Fruit fly (Drosophila melanogaster): ENCODE results near the gene CG33269.
A peak's percentile ranks its signal among the peaks of the same experiment; 100 is the strongest.

The CG33269 gene

DNA sequence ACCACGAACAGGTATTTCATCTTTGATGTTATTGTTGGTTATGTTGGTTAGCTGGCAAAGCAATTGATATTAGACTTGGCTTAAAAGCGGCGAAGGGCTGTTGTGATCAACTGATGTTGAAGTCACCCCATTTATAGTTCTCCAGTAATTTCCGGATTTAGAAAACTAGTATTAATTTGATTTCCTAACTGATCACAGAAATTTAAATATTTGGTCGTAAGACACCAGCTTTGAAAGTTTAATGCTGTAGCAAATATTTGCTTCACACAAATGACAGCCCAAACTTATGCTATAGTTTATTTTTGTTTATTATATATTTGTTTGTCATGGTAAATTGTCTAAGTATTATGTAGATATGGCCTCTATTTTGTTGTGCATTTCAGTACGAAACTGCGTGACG, at the start of gene CG33269:
Gene CG33269, minus strand, starts transcription at position 101 of the 400 bp plus-strand sequence.
- no peak for TF ChIP-seq tai (GFP tag; optimal IDR thresholded peaks at IDR 0.05)

DNA sequence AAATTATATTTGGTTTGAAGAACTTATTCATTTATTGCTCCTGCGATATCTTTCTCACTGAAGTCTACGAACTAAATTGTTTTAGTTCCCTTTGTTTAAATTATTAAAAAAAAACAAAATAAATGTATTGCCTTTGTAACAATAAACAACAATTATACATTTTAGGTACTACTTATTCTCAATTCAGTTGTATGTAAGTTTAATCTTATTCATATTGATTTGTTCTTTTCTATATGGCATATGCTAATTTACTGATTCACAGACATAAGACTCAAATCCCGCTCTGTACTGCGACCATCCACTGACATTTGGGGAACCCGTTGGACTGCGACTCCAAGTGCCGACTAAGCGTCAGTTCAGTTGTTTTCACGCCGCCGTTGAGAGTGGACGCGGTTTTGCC, 49.1 kb upstream of the CG33269 start, which contains the start of gene CG32091:
Gene CG32091, plus strand, starts transcription at position 301 of the 400 bp plus-strand sequence.
- TF ChIP-seq Myc (optimal IDR thresholded peaks at IDR 0.05) (no peak), ey (GFP tag; optimal IDR thresholded peaks at IDR 0.05) (no peak), Sp1 (GFP tag; optimal IDR thresholded peaks at IDR 0.05) (no peak), N (GFP tag; optimal IDR thresholded peaks at IDR 0.05) (no peak), fru (GFP tag; optimal IDR thresholded peaks at IDR 0.05) (no peak), Rel (GFP tag; optimal IDR thresholded peaks at IDR 0.05) (no peak), Rel (tag; optimal IDR thresholded peaks at IDR 0.05) (peak; percentile 41)

DNA sequence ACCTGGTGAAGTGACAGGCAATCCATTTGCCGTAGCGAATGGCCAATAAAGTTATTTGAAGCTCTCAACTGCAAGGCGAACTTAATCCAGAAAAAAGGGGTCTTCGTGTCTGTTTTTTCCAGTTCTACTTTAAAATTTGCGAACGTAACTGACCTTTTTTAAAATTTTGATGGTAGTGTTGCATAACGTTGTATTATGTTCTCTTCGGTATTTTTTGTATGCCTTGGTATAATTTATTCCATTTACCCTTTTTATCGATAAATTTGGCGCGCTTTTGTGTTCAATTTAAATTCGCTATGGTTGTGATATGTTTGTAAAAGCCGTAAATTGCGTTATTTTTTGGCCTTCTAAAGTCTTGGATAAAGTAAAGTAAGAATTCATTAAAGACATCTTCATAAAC, 48.7 kb upstream of the CG33269 start:
- TF ChIP-seq Mio (GFP tag; optimal IDR thresholded peaks at IDR 0.05), result no peak
- TF ChIP-seq jim (GFP tag; optimal IDR thresholded peaks at IDR 0.05), result no peak
- TF ChIP-seq ey (GFP tag; optimal IDR thresholded peaks at IDR 0.05), result no peak
- peak; percentile 1 for TF ChIP-seq dsf (GFP tag; optimal IDR thresholded peaks at IDR 0.05; ENCODE audit: borderline replicate concordance)
- TF ChIP-seq Hr78 (GFP tag; optimal IDR thresholded peaks at IDR 0.05), result no peak
- peak; percentile 1 for TF ChIP-seq brk (GFP tag; optimal IDR thresholded peaks at IDR 0.05)
- no peak for TF ChIP-seq dmrt93B (GFP tag; optimal IDR thresholded peaks at IDR 0.05)
- TF ChIP-seq Vsx2 (GFP tag; optimal IDR thresholded peaks at IDR 0.05; ENCODE audit: partially characterized antibody), result no peak
- no peak for TF ChIP-seq GATAd (GFP tag; optimal IDR thresholded peaks at IDR 0.05)
- no peak for TF ChIP-seq Dfd (GFP tag; optimal IDR thresholded peaks at IDR 0.05)
- TF ChIP-seq sage (GFP tag; optimal IDR thresholded peaks at IDR 0.05), result no peak
- TF ChIP-seq Myc (optimal IDR thresholded peaks at IDR 0.05), result no peak
- no peak for TF ChIP-seq CG9705 (GFP tag; optimal IDR thresholded peaks at IDR 0.05)
- no peak for TF ChIP-seq HLH106 (tag; optimal IDR thresholded peaks at IDR 0.05)
- peak in 1 of 2 experiments; percentile 4 for TF ChIP-seq foxo (GFP tag; optimal IDR thresholded peaks at IDR 0.05)
- TF ChIP-seq lola (GFP tag; optimal IDR thresholded peaks at IDR 0.05), result no peak
- TF ChIP-seq Rel (GFP tag; optimal IDR thresholded peaks at IDR 0.05), result no peak
- TF ChIP-seq Rel (tag; optimal IDR thresholded peaks at IDR 0.05), result no peak
- TF ChIP-seq Hr83 (GFP tag; optimal IDR thresholded peaks at IDR 0.05; ENCODE audit: poor library complexity, severe bottlenecking), result no peak
- no peak for TF ChIP-seq Abd-B (GFP tag; optimal IDR thresholded peaks at IDR 0.05)
- TF ChIP-seq h (GFP tag; optimal IDR thresholded peaks at IDR 0.05), result no peak
- TF ChIP-seq fru (GFP tag; optimal IDR thresholded peaks at IDR 0.05), result no peak
- TF ChIP-seq Hnf4 (GFP tag; optimal IDR thresholded peaks at IDR 0.05), result peak; percentile 37
- no peak for TF ChIP-seq CrebA (GFP tag; optimal IDR thresholded peaks at IDR 0.05; ENCODE audit: borderline replicate concordance)
- TF ChIP-seq psq (GFP tag; optimal IDR thresholded peaks at IDR 0.05), result no peak
- TF ChIP-seq pan (optimal IDR thresholded peaks at IDR 0.05), result no peak
- TF ChIP-seq usp (GFP tag; optimal IDR thresholded peaks at IDR 0.05), result no peak
- no peak for TF ChIP-seq dl (GFP tag; optimal IDR thresholded peaks at IDR 0.05; ENCODE audit: insufficient read depth in 1 of 2, partially characterized antibody in 2 of 2)
- TF ChIP-seq tai (GFP tag; optimal IDR thresholded peaks at IDR 0.05), result peak; percentile 40
- peak; percentile 6 for TF ChIP-seq Jra (GFP tag; optimal IDR thresholded peaks at IDR 0.05)
- TF ChIP-seq N (GFP tag; optimal IDR thresholded peaks at IDR 0.05), result no peak
- no peak for TF ChIP-seq Dif (GFP tag; optimal IDR thresholded peaks at IDR 0.05; ENCODE audit: partially characterized antibody)
- no peak for TF ChIP-seq woc (GFP tag; optimal IDR thresholded peaks at IDR 0.05)
- no peak for TF ChIP-seq CG32264 (GFP tag; optimal IDR thresholded peaks at IDR 0.05)
- no peak for TF ChIP-seq sv (GFP tag; optimal IDR thresholded peaks at IDR 0.05)
- TF ChIP-seq OdsH (GFP tag; optimal IDR thresholded peaks at IDR 0.05), result no peak
- TF ChIP-seq rgr (GFP tag; optimal IDR thresholded peaks at IDR 0.05), result no peak
- TF ChIP-seq br (GFP tag; optimal IDR thresholded peaks at IDR 0.05), result no peak
- no peak for TF ChIP-seq Sp1 (GFP tag; optimal IDR thresholded peaks at IDR 0.05)
